Worm (Caenorhabditis elegans): Measurements from ENCODE around the gene F14D2.5.

The F14D2.5 gene

DNA sequence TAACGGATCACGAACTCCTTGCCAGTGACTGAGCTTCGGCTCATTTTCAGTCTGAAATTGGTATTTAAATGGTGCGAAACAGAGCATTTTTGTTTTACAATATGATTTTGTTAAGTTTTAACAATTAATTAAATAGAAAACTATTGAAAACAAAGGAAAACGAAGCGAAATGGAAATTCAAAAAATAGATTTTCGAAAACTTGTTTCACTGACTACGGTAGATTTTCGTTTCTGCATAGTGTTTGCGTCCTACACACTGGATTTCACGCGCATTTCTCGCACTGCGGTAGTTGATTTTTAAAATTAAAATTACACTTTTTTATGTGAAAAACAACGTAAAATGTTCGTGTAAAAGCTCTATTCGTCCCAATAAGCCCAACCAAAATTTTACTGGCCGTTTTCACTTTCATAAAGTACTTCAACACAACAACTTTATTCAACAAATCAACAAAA, 6.0 kb downstream of the F14D2.5 start, which contains the start of gene bath-30:
TSS of gene bath-30 (minus strand) at position 51 of the 453 bp plus-strand sequence.
- no peak for TF ChIP-seq hmg-11 (tag; optimal IDR thresholded peaks at IDR 0.05)
- no peak for TF ChIP-seq nhr-77 (tag; optimal IDR thresholded peaks at IDR 0.05)
- TF ChIP-seq elt-3 (tag; optimal IDR thresholded peaks at IDR 0.05), result no peak
- no peak for TF ChIP-seq nhr-12 (tag; optimal IDR thresholded peaks at IDR 0.05)
- no peak for TF ChIP-seq mdl-1 (tag; optimal IDR thresholded peaks at IDR 0.05)
- TF ChIP-seq daf-12 (tag; optimal IDR thresholded peaks at IDR 0.05), result no peak
- TF ChIP-seq skn-1 (tag; optimal IDR thresholded peaks at IDR 0.05), result no peak
- no peak for TF ChIP-seq ztf-11 (tag; optimal IDR thresholded peaks at IDR 0.05)

- TF ChIP-seq elt-3 (tag; optimal IDR thresholded peaks at IDR 0.05) (no peak), ceh-16 (tag; optimal IDR thresholded peaks at IDR 0.05) (no peak), nhr-43 (tag; optimal IDR thresholded peaks at IDR 0.05; ENCODE audit: poor library complexity, severe bottlenecking) (no peak), nfya-1 (tag; optimal IDR thresholded peaks at IDR 0.05; ENCODE audit: insufficient read depth) (no peak), nhr-77 (tag; optimal IDR thresholded peaks at IDR 0.05) (no peak), mml-1 (tag; optimal IDR thresholded peaks at IDR 0.05) (no peak), R02D3.7 (tag; optimal IDR thresholded peaks at IDR 0.05) (no peak), tbx-2 (tag; optimal IDR thresholded peaks at IDR 0.05) (no peak)
Observed at ce11 chrII:3347940-3348610, 7.7 kb downstream of the F14D2.5 start, which contains the start of the genes F14D2.14 and bath-29. F14D2.14 (minus strand) TSS chrII:3347990. bath-29 (plus strand) TSS chrII:3348560.

- TF ChIP-seq fos-1 (tag; optimal IDR thresholded peaks at IDR 0.05) (no peak), ceh-28 (tag; optimal IDR thresholded peaks at IDR 0.05) (no peak)
Observed at ce11 chrII:3349820-3350291, 9.5 kb downstream of the F14D2.5 start, which contains the start of gene F14D2.8. F14D2.8 (minus strand) TSS chrII:3349870.

- TF ChIP-seq nhr-11 (tag; optimal IDR thresholded peaks at IDR 0.05), result no peak
- no peak for TF ChIP-seq ceh-9 (tag; optimal IDR thresholded peaks at IDR 0.05)
- no peak for TF ChIP-seq snpc-4 (tag; optimal IDR thresholded peaks at IDR 0.05)
- no peak for TF ChIP-seq nhr-12 (tag; optimal IDR thresholded peaks at IDR 0.05)
- TF ChIP-seq unc-62 (GFP tag; optimal IDR thresholded peaks at IDR 0.05), result no peak
- TF ChIP-seq pha-4 (tag; optimal IDR thresholded peaks at IDR 0.05), result no peak
- no peak for TF ChIP-seq ama-1 (optimal IDR thresholded peaks at IDR 0.05)
Observed at ce11 chrII:3358834-3359233, 18.5 kb downstream of the F14D2.5 start, which contains the start of the genes lido-14 and bath-27. lido-14 (plus strand) TSS chrII:3359134. bath-27 (plus strand) TSS chrII:3359139.

DNA sequence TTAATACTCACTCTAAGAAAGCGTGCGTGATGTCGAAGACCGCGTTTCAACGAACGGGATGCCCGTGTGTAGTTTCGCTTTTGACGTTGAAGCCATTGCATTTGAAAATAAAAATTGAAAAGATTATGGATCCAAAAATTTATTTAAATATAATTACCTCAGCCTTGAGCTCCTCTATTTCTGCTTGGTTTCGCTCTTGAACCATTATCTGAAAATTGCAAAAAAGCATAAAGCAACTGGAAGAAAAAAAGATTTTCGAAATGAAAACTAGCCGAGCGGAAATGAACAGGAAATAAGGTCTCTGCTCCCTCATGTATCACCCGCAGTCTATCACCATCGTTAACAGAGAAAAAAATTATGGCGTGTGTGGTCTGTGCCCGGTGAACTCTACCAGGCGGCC, 26.7 kb downstream of the F14D2.5 start, which contains the start of gene Y49F6C.6:
TSS of gene Y49F6C.6 (minus strand) at position 101 of the 400 bp plus-strand sequence.
- TF ChIP-seq elt-3 (tag; optimal IDR thresholded peaks at IDR 0.05) (no peak), nhr-237 (tag; optimal IDR thresholded peaks at IDR 0.05) (no peak), snpc-4 (tag; optimal IDR thresholded peaks at IDR 0.05) (no peak), sea-2 (GFP tag; optimal IDR thresholded peaks at IDR 0.05) (no peak), nfya-1 (tag; optimal IDR thresholded peaks at IDR 0.05; ENCODE audit: insufficient read depth) (no peak), ZK546.5 (tag; optimal IDR thresholded peaks at IDR 0.05) (no peak), ztf-4 (tag; optimal IDR thresholded peaks at IDR 0.05) (no peak), nhr-77 (tag; optimal IDR thresholded peaks at IDR 0.05) (no peak), egl-27 (tag; optimal IDR thresholded peaks at IDR 0.05) (no peak), ztf-11 (tag; optimal IDR thresholded peaks at IDR 0.05) (no peak), nhr-23 (tag; optimal IDR thresholded peaks at IDR 0.05) (no peak), nhr-76 (tag; optimal IDR thresholded peaks at IDR 0.05) (no peak), zag-1 (tag; optimal IDR thresholded peaks at IDR 0.05) (no peak), nhr-67 (tag; optimal IDR thresholded peaks at IDR 0.05) (no peak), hmg-11 (tag; optimal IDR thresholded peaks at IDR 0.05) (no peak)

ce11 chrII:3368097-3368496, 27.7 kb downstream of the F14D2.5 start, which contains the start of gene Y49F6C.7:
Y49F6C.7 (minus strand) TSS chrII:3368197.
- TF ChIP-seq nhr-237 (tag; optimal IDR thresholded peaks at IDR 0.05) (no peak), elt-1 (tag; optimal IDR thresholded peaks at IDR 0.05) (no peak), mml-1 (tag; optimal IDR thresholded peaks at IDR 0.05) (no peak), pha-4 (tag; optimal IDR thresholded peaks at IDR 0.05) (no peak), nhr-11 (tag; optimal IDR thresholded peaks at IDR 0.05) (no peak), egl-27 (tag; optimal IDR thresholded peaks at IDR 0.05) (no peak)
